Fruit fly (Drosophila melanogaster): Measurements from ENCODE around the gene CycT.

Gene CycT

DNA sequence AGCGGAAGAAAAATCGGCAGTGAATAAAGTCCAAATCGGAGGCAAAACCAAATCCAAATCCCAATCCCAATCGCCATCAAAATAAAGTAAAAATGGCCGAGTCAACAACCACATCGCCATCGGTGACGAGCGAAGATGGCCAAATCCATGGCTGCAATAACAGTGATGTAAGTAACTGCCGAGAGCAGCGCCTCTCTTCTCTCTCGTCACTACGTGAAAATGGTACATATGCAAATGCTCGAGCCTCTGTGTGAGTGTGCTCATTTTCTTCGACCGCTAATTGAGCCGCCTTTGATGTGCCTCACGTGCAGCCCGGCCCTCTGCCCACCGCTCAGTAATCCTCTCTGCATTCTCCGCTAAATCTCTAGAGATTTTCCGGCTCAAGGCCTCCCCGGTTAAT, 23.2 kb downstream of the CycT start (continued):
- TF ChIP-seq dmrt99B (tag; optimal IDR thresholded peaks at IDR 0.05) (no peak), slbo (GFP tag; IDR thresholded peaks at IDR 0.05) (0 out of 2 replicates have a peak, but pooled peaks have one; percentile 33), CG10321 (GFP tag; IDR thresholded peaks at IDR 0.05) (no peak), pita (GFP tag; optimal IDR thresholded peaks at IDR 0.05) (no peak), Dip2 (GFP tag; IDR thresholded peaks at IDR 0.05) (no peak), Hey (tag; optimal IDR thresholded peaks at IDR 0.05) (no peak), otp (GFP tag; IDR thresholded peaks at IDR 0.05) (0 out of 3 replicates have a peak, but pooled peaks have one; percentile 16), vvl (GFP tag; IDR thresholded peaks at IDR 0.05) (peak; percentile 48; the same call in 1 of the 2 replicates), CG13775 (GFP tag; optimal IDR thresholded peaks at IDR 0.05) (no peak), jing (GFP tag; optimal IDR thresholded peaks at IDR 0.05) (no peak), CG14710 (tag; optimal IDR thresholded peaks at IDR 0.05) (no peak), CG13894 (tag; optimal IDR thresholded peaks at IDR 0.05) (peak; percentile 2), CG34422 (GFP tag; IDR thresholded peaks at IDR 0.05) (no peak), Scr (GFP tag; IDR thresholded peaks at IDR 0.05; ENCODE audit: partially characterized antibody) (no peak), CG4730 (GFP tag; IDR thresholded peaks at IDR 0.05) (no peak), Awh (GFP tag; IDR thresholded peaks at IDR 0.05) (peak; percentile 75), Optix (GFP tag; IDR thresholded peaks at IDR 0.05) (0 out of 3 replicates have a peak, but pooled peaks have one; percentile 5), Ssrp (tag; optimal IDR thresholded peaks at IDR 0.05) (no peak), CG14014 (GFP tag; IDR thresholded peaks at IDR 0.05) (no peak), cwo (GFP tag; optimal IDR thresholded peaks at IDR 0.05) (peak; percentile 56), tap (tag; optimal IDR thresholded peaks at IDR 0.05) (no peak), chinmo (GFP tag; IDR thresholded peaks at IDR 0.05; ENCODE audit: partially characterized antibody) (0 out of 4 replicates have a peak, but pooled peaks have one; percentile 51), CG6854 (GFP tag; optimal IDR thresholded peaks at IDR 0.05) (no peak), oc (tag; optimal IDR thresholded peaks at IDR 0.05) (no peak), NC2β (GFP tag; optimal IDR thresholded peaks at IDR 0.05) (no peak), pan (optimal IDR thresholded peaks at IDR 0.05) (no peak), pan (GFP tag; optimal IDR thresholded peaks at IDR 0.05 in 1 of 2, IDR thresholded peaks at IDR 0.05 in 1 of 2) (peak in 1 of 2 experiments; percentile 8), CG2712 (tag; optimal IDR thresholded peaks at IDR 0.05) (no peak), CG12391 (tag; optimal IDR thresholded peaks at IDR 0.05) (no peak), sob (GFP tag; IDR thresholded peaks at IDR 0.05) (0 out of 2 replicates have a peak, but pooled peaks have one; percentile 8), Pdp1 (GFP tag; optimal IDR thresholded peaks at IDR 0.05) (peak in 1 of 2 experiments; percentile 73), CG6683 (GFP tag; optimal IDR thresholded peaks at IDR 0.05) (no peak), CG17612 (GFP tag; IDR thresholded peaks at IDR 0.05) (no peak), Asciz (GFP tag; optimal IDR thresholded peaks at IDR 0.05) (no peak), CG4424 (GFP tag; optimal IDR thresholded peaks at IDR 0.05) (no peak), CG8924 (tag; optimal IDR thresholded peaks at IDR 0.05) (no peak), zfh2 (GFP tag; optimal IDR thresholded peaks at IDR 0.05) (no peak), her (GFP tag; optimal IDR thresholded peaks at IDR 0.05) (no peak), usp (GFP tag; optimal IDR thresholded peaks at IDR 0.05) (no peak), cg (GFP tag; optimal IDR thresholded peaks at IDR 0.05) (peak; percentile 20), chm (GFP tag; IDR thresholded peaks at IDR 0.05) (peak; percentile 52; the same call in 1 of the 2 replicates), CG7271 (tag; optimal IDR thresholded peaks at IDR 0.05) (no peak), Dbx (GFP tag; IDR thresholded peaks at IDR 0.05) (0 out of 3 replicates have a peak, but pooled peaks have one; percentile 7), Deaf1 (tag; optimal IDR thresholded peaks at IDR 0.05) (no peak), CG12769 (tag; optimal IDR thresholded peaks at IDR 0.05) (peak; percentile 1), Usf (GFP tag; optimal IDR thresholded peaks at IDR 0.05) (no peak), CG6791 (GFP tag; IDR thresholded peaks at IDR 0.05; ENCODE audit: partially characterized antibody) (no peak), Taf1 (GFP tag; IDR thresholded peaks at IDR 0.05) (no peak), Mes4 (GFP tag; optimal IDR thresholded peaks at IDR 0.05) (no peak), Atf-2 (GFP tag; optimal IDR thresholded peaks at IDR 0.05) (no peak), CG8765 (GFP tag; IDR thresholded peaks at IDR 0.05) (no peak)
